Worm (Caenorhabditis elegans) whole organism, L4/young adult: ENCODE data around the gene gcy-18.

ENCODE experiments used
- W03F9.2 ChIP-seq: fragments of 150-350 bp; optimal IDR thresholded peaks from 2 replicates; lab custom pipeline; 2014; ENCODE audit warnings: missing biosample characterization, missing genetic modification characterization
- dao-5 ChIP-seq: sonication (generic microtip); optimal IDR thresholded peaks from 2 replicates; lab custom pipeline; 2016; ENCODE audit warnings: missing genotype, missing genetic modification characterization, moderate library complexity, missing compliant biosample characterization
- him-1 ChIP-seq: sonication (generic microtip); optimal IDR thresholded peaks from 2 replicates; lab custom pipeline; 2016; ENCODE audit warnings: missing genotype, missing genetic modification reagents, missing genetic modification characterization, missing compliant biosample characterization

DNA sequence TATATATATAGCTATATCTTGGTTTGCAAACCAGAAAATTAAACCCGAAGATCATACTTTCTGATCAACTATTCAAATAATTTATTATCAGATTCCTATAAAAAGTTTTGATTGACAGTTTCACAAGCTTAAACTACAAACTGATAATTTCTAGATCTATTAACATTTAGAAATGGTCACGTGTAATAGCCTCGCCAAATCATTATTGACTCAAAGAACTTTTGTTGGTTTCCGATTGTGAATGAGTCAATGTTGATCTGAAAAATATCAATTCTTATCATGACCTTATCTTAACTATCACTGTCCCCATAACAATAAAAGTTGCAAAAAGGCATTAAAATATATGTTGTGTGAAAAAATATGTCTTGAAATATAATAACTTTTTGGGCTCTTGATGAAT is 17.8 kb upstream of the gcy-18 start:
- TF ChIP-seq dao-5 (tag; lab: Kevin White, UChicago) (no peak), W03F9.2 (no peak), him-1 (no peak)
